Fruit fly (Drosophila melanogaster) Kc167 (cell line): ENCODE data around the gene CG31343.

Source experiments
- Myc ChIP-seq: fragments of >200 bp; optimal IDR thresholded peaks from 2 replicates; lab custom pipeline; 2017; ENCODE audit warnings: missing external identifiers
- Sin3A ChIP-seq: fragments of >200 bp; optimal IDR thresholded peaks from 2 replicates; lab custom pipeline; 2018; ENCODE audit warnings: missing external identifiers
- h ChIP-seq: fragments of >200 bp; optimal IDR thresholded peaks from 3 replicates; lab custom pipeline; 2018; ENCODE audit warnings: missing external identifiers
- insv ChIP-seq: fragments of >200 bp; optimal IDR thresholded peaks from 3 replicates; lab custom pipeline; 2018; ENCODE audit warnings: missing external identifiers
- psq ChIP-seq: fragments of >200 bp; optimal IDR thresholded peaks from 2 replicates; lab custom pipeline; 2017; ENCODE audit warnings: missing external identifiers
- ttk ChIP-seq: sonication (Bioruptor generic); optimal IDR thresholded peaks from 2 replicates; lab custom pipeline; 2017; ENCODE audit warnings: missing external identifiers

CG31343 gene

dm6 chr3R:21757550-21757949 is 12.5 kb downstream of the CG31343 start:
- TF ChIP-seq ttk (lab: Kevin White, UChicago) = no peak
- no peak for TF ChIP-seq psq (lab: Kevin White, UChicago)
- TF ChIP-seq insv (lab: Kevin White, UChicago) = no peak
- TF ChIP-seq Sin3A (lab: Kevin White, UChicago) = no peak
- no peak for TF ChIP-seq h (lab: Kevin White, UChicago)
- no peak for TF ChIP-seq Myc (lab: Kevin White, UChicago)

- TF ChIP-seq Sin3A (lab: Kevin White, UChicago) (no peak), h (lab: Kevin White, UChicago) (no peak), Myc (lab: Kevin White, UChicago) (no peak), ttk (lab: Kevin White, UChicago) (no peak), insv (lab: Kevin White, UChicago) (no peak), psq (lab: Kevin White, UChicago) (no peak)
These were observed 13.2 kb downstream of the CG31343 start, which contains the start of gene CG42335 for dm6 chr3R:21758145-21758856. Gene CG42335, plus strand, starts transcription at chr3R:21758764.

dm6 chr3R:21769218-21769617 is 24.2 kb downstream of the CG31343 start, which contains the start of gene Burs:
Gene Burs, plus strand, starts transcription at chr3R:21769518.
- TF ChIP-seq Myc (lab: Kevin White, UChicago) (no peak), h (lab: Kevin White, UChicago) (no peak), Sin3A (lab: Kevin White, UChicago) (no peak), ttk (lab: Kevin White, UChicago) (no peak), psq (lab: Kevin White, UChicago) (no peak), insv (lab: Kevin White, UChicago) (no peak)

dm6 chr3R:21775766-21776165 is 30.7 kb downstream of the CG31343 start, which contains the start of the genes GABA-B-R2 and CG6800:
Gene GABA-B-R2, minus strand, starts transcription at chr3R:21775840.
Gene CG6800, plus strand, starts transcription at chr3R:21776138.
- TF ChIP-seq h (lab: Kevin White, UChicago) = no peak
- TF ChIP-seq Sin3A (lab: Kevin White, UChicago) = no peak
- TF ChIP-seq psq (lab: Kevin White, UChicago) = no peak
- no peak for TF ChIP-seq insv (lab: Kevin White, UChicago)
- TF ChIP-seq ttk (lab: Kevin White, UChicago) = no peak
- TF ChIP-seq Myc (lab: Kevin White, UChicago) = no peak

dm6 chr3R:21777660-21778059 is 32.6 kb downstream of the CG31343 start, which contains the start of gene Polr1H:
Gene Polr1H, minus strand, starts transcription at chr3R:21777847.
- TF ChIP-seq insv (lab: Kevin White, UChicago) = no peak
- TF ChIP-seq psq (lab: Kevin White, UChicago) = no peak
- TF ChIP-seq ttk (lab: Kevin White, UChicago) = no peak
- TF ChIP-seq Sin3A (lab: Kevin White, UChicago) = no peak
- TF ChIP-seq h (lab: Kevin White, UChicago) = no peak
- no peak for TF ChIP-seq Myc (lab: Kevin White, UChicago)

- TF ChIP-seq Sin3A (lab: Kevin White, UChicago) (no peak), ttk (lab: Kevin White, UChicago) (no peak), psq (lab: Kevin White, UChicago) (no peak), insv (lab: Kevin White, UChicago) (no peak), h (lab: Kevin White, UChicago) (no peak), Myc (lab: Kevin White, UChicago) (no peak)
These were observed 35.0 kb downstream of the CG31343 start for dm6 chr3R:21780086-21780485.

- TF ChIP-seq Sin3A (lab: Kevin White, UChicago) = no peak
- TF ChIP-seq ttk (lab: Kevin White, UChicago) = no peak
- TF ChIP-seq Myc (lab: Kevin White, UChicago) = no peak
These were observed 36.4 kb downstream of the CG31343 start for dm6 chr3R:21781448-21781847.

dm6 chr3R:21782295-21782922 is 37.3 kb downstream of the CG31343 start, which contains the start of gene tsl:
Gene tsl, minus strand, starts transcription at chr3R:21782536.
- TF ChIP-seq h (lab: Kevin White, UChicago) (no peak), Myc (lab: Kevin White, UChicago) (no peak), insv (lab: Kevin White, UChicago) (no peak), Sin3A (lab: Kevin White, UChicago) (no peak), ttk (lab: Kevin White, UChicago) (no peak)

- TF ChIP-seq Myc (lab: Kevin White, UChicago) (no peak), h (lab: Kevin White, UChicago) (no peak), ttk (lab: Kevin White, UChicago) (no peak), psq (lab: Kevin White, UChicago) (no peak), Sin3A (lab: Kevin White, UChicago) (no peak)
These were observed 45.3 kb downstream of the CG31343 start for dm6 chr3R:21790392-21790791.

- TF ChIP-seq Myc (lab: Kevin White, UChicago) (no peak), Sin3A (lab: Kevin White, UChicago) (no peak), insv (lab: Kevin White, UChicago) (no peak), psq (lab: Kevin White, UChicago) (no peak), h (lab: Kevin White, UChicago) (no peak), ttk (lab: Kevin White, UChicago) (no peak)
These were observed 48.7 kb downstream of the CG31343 start for dm6 chr3R:21793760-21794159.
